Worm (Caenorhabditis elegans): ENCODE measurements around the gene T01B7.13.

DNA sequence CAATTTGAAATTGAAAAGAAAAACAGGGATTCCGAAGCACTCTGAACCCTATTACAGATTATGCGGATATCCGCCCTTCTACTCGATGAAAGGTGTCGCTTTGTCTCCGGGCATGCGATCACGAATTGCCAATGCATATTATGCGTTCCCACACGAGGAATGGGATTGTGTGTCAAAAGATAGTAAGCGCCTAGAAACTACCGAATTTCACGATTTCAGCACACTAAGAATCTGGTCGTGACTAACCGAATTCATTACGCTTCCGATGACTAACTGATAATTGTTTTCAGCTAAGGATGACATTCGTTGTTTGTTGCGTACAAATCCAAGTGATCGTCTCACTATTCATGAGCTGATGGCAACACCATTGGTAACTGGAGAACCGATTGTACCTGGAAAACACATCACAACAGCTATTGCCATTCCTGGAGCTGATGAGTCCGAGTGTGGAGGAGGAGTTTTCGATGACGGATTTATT lies 31.1 kb downstream of the T01B7.13 start:
- TF ChIP-seq cebp-2 (GFP tag; IDR thresholded peaks at IDR 0.05) (no peak), unc-62 (GFP tag; optimal IDR thresholded peaks at IDR 0.05) (no peak), hsf-1 (GFP tag; IDR thresholded peaks at IDR 0.05) (no peak), ztf-18 (tag; optimal IDR thresholded peaks at IDR 0.05) (no peak), rpc-1 (optimal IDR thresholded peaks at IDR 0.05) (no peak), rpc-1 (tag; optimal IDR thresholded peaks at IDR 0.05) (no peak), F55B11.4 (tag; optimal IDR thresholded peaks at IDR 0.05; ENCODE audit: borderline replicate concordance, insufficient read depth) (no peak), dpl-1 (GFP tag; optimal IDR thresholded peaks at IDR 0.05) (no peak), ceh-91 (GFP tag; IDR thresholded peaks at IDR 0.05) (no peak), pha-4 (tag; optimal IDR thresholded peaks at IDR 0.05) (no peak), madf-10 (tag; optimal IDR thresholded peaks at IDR 0.05) (no peak)

Measured in whole organism, young adult.